Worm (Caenorhabditis elegans) whole organism, young adult: ENCODE measurements around the gene srab-24.

Experiments
- B0035.1 ChIP-seq: sonication (generic microtip); optimal IDR thresholded peaks from 2 replicates; lab custom pipeline; 2016; ENCODE audit warnings: missing genetic modification characterization, mild to moderate bottlenecking, missing compliant biosample characterization, missing genotype, missing genetic modification reagents
- Y53F4B.3 ChIP-seq: fragments of 200-800 bp; sonication (Bioruptor generic); IDR thresholded peaks from 2 replicates; pipeline ENCODE4 v1.3.6; 2022; ENCODE audit warnings: missing genetic modification reagents, missing genetic modification characterization, missing compliant biosample characterization
- attf-3 ChIP-seq: fragments of 200-800 bp; sonication (Bioruptor generic); conservative IDR thresholded peaks from 2 replicates; pipeline ENCODE4 v1.3.6; 2022; ENCODE audit warnings: missing genetic modification reagents, missing genetic modification characterization, missing compliant biosample characterization
- snpc-4 ChIP-seq, 5 experiments: fragments of 150-350 bp in 1 of 5; sonication (generic microtip) in 4 of 5; optimal IDR thresholded peaks; 2 replicates each; lab custom pipeline; 2014 to 2018; ENCODE audit warnings: missing genetic modification characterization in 5 of 5, missing biosample characterization in 3 of 5, antibody characterized with exemption in 2 of 5, mild to moderate bottlenecking in 2 of 5, missing compliant biosample characterization in 2 of 5, missing genotype in 2 of 5, moderate library complexity in 2 of 5, missing genetic modification reagents in 1 of 5
- ztf-25 ChIP-seq: fragments of 200-800 bp; sonication (Bioruptor generic); IDR thresholded peaks from 2 replicates; pipeline ENCODE4 v1.3.6; 2022; ENCODE audit warnings: missing genetic modification reagents, missing genetic modification characterization, missing compliant biosample characterization

ce11 chrIV:14224912-14225311 lies 25.1 kb downstream of the srab-24 start:
- TF ChIP-seq snpc-4 (GFP tag; optimal IDR thresholded peaks at IDR 0.05; lab: Kevin White, UChicago), result peak; percentile 95
- peak; percentile 66 to 99 (median 98) for TF ChIP-seq snpc-4 (tag; optimal IDR thresholded peaks at IDR 0.05; lab: Kevin White, UChicago)
- 0 out of 2 replicates have a peak, but pooled peaks have one; percentile 16 for TF ChIP-seq Y53F4B.3 (GFP tag; lab: Robert Waterston, UW)
- no peak for TF ChIP-seq B0035.1 (tag; lab: Kevin White, UChicago)
- no peak for TF ChIP-seq attf-3 (GFP tag; lab: Robert Waterston, UW)
- TF ChIP-seq ztf-25 (GFP tag; lab: Robert Waterston, UW), result peak; percentile 96
